Worm (Caenorhabditis elegans): ENCODE measurements around the gene ZC477.3.

ce11 chrIV:7065022-7065421 lies 38.3 kb upstream of the ZC477.3 start, which contains the start of gene Y43B11AL.1:
- TF ChIP-seq nhr-237 (tag; optimal IDR thresholded peaks at IDR 0.05) (no peak), skn-1 (tag; optimal IDR thresholded peaks at IDR 0.05) (no peak), mab-5 (tag; optimal IDR thresholded peaks at IDR 0.05) (no peak), R02D3.7 (tag; optimal IDR thresholded peaks at IDR 0.05) (no peak), lin-39 (tag; optimal IDR thresholded peaks at IDR 0.05) (no peak), elt-1 (tag; optimal IDR thresholded peaks at IDR 0.05) (no peak), aly-2 (tag; optimal IDR thresholded peaks at IDR 0.05) (no peak), ZK546.5 (tag; optimal IDR thresholded peaks at IDR 0.05) (no peak)

Data from whole organism, L2 larva.